Worm (Caenorhabditis elegans) whole organism, L1 larva: ENCODE data around the gene Y69H2.15.

Experiments used
- F16B12.6 ChIP-seq: fragments of 150-350 bp; optimal IDR thresholded peaks from 2 replicates; lab custom pipeline; 2014; ENCODE audit warnings: missing biosample characterization, missing genetic modification characterization
- Y116A8C.19 ChIP-seq: sonication (generic microtip); optimal IDR thresholded peaks from 2 replicates; lab custom pipeline; 2016; ENCODE audit warnings: missing compliant biosample characterization, missing genetic modification characterization, borderline replicate concordance
- ama-1 ChIP-seq: fragments of 150-350 bp; optimal IDR thresholded peaks from 2 replicates; lab custom pipeline; 2014
- blmp-1 ChIP-seq: fragments of 150-350 bp; optimal IDR thresholded peaks from 2 replicates; lab custom pipeline; 2014; ENCODE audit warnings: missing biosample characterization, missing genetic modification characterization
- ceh-8 ChIP-seq: fragments of 200-800 bp; sonication (Bioruptor generic); optimal IDR thresholded peaks from 2 replicates; lab custom pipeline; 2018; ENCODE audit warnings: mild to moderate bottlenecking, missing genetic modification characterization, moderate library complexity, missing compliant biosample characterization
- ceh-82 ChIP-seq, 3 experiments: fragments of 150-350 bp in 1 of 3; sonication (generic microtip) in 2 of 3; optimal IDR thresholded peaks; 2 replicates each; lab custom pipeline; 2014 to 2017; ENCODE audit warnings: missing biosample characterization in 3 of 3, missing genetic modification characterization in 3 of 3
- ceh-88 ChIP-seq: fragments of 200-800 bp; sonication (Bioruptor generic); IDR thresholded peaks from 2 replicates; pipeline ENCODE4 v1.3.6; 2022; ENCODE audit warnings: missing genetic modification characterization, missing compliant biosample characterization
- dsc-1 ChIP-seq: sonication (generic microtip); optimal IDR thresholded peaks from 2 replicates; lab custom pipeline; 2016; ENCODE audit warnings: mild to moderate bottlenecking, missing genetic modification characterization, missing compliant biosample characterization
- fkh-10 ChIP-seq: sonication (generic microtip); optimal IDR thresholded peaks from 2 replicates; lab custom pipeline; 2017; ENCODE audit warnings: missing biosample characterization, missing genetic modification reagents, missing genetic modification characterization
- fkh-4 ChIP-seq: sonication (generic microtip); optimal IDR thresholded peaks from 2 replicates; lab custom pipeline; 2016; ENCODE audit warnings: missing compliant biosample characterization, missing genetic modification characterization, borderline replicate concordance
- fkh-8 ChIP-seq: sonication (generic microtip); optimal IDR thresholded peaks from 2 replicates; lab custom pipeline; 2016; ENCODE audit warnings: mild to moderate bottlenecking, missing genetic modification characterization, missing compliant biosample characterization
- fos-1 ChIP-seq: fragments of 150-350 bp; optimal IDR thresholded peaks from 2 replicates; lab custom pipeline; 2014; ENCODE audit warnings: missing biosample characterization, missing genetic modification characterization
- grh-1 ChIP-seq: fragments of 200-800 bp; sonication (Bioruptor generic); IDR thresholded peaks from 2 replicates; pipeline ENCODE4 v1.3.6; 2022; ENCODE audit warnings: missing genetic modification reagents, missing genetic modification characterization, missing compliant biosample characterization
- hlh-17 ChIP-seq: fragments of 200-800 bp; sonication (Bioruptor generic); optimal IDR thresholded peaks from 2 replicates; lab custom pipeline; 2018; ENCODE audit warnings: missing genetic modification characterization, mild to moderate bottlenecking, missing compliant biosample characterization, moderate library complexity, borderline replicate concordance
- hpl-2 ChIP-seq: fragments of 150-350 bp; optimal IDR thresholded peaks from 2 replicates; lab custom pipeline; 2014; ENCODE audit warnings: missing biosample characterization, missing genetic modification reagents, missing genetic modification characterization
- irx-1 ChIP-seq: sonication (generic microtip); optimal IDR thresholded peaks from 2 replicates; lab custom pipeline; 2016; ENCODE audit warnings: missing genetic modification characterization, missing compliant biosample characterization
- isw-1 ChIP-seq: fragments of 200-800 bp; sonication (Bioruptor generic); IDR thresholded peaks from 2 replicates; pipeline ENCODE4 v1.3.6; 2022; ENCODE audit warnings: missing genetic modification characterization, missing compliant biosample characterization
- lin-14 ChIP-seq: fragments of 200-800 bp; sonication (Bioruptor generic); optimal IDR thresholded peaks from 2 replicates; lab custom pipeline; 2018; ENCODE audit warnings: mild to moderate bottlenecking, missing genetic modification characterization, moderate library complexity, missing compliant biosample characterization
- lin-15B ChIP-seq: fragments of 150-350 bp; sonication (generic microtip); optimal IDR thresholded peaks from 3 replicates; lab custom pipeline; 2014; ENCODE audit warnings: missing biosample characterization, missing genetic modification characterization
- lin-39 ChIP-seq: fragments of 150-350 bp; optimal IDR thresholded peaks from 2 replicates; lab custom pipeline; 2014; ENCODE audit warnings: missing biosample characterization, missing genetic modification reagents, missing genetic modification characterization
- lir-3 ChIP-seq: sonication (generic microtip); optimal IDR thresholded peaks from 2 replicates; lab custom pipeline; 2016; ENCODE audit warnings: mild to moderate bottlenecking, missing genetic modification characterization, moderate library complexity, missing compliant biosample characterization; ENCODE audit not compliant: poor library complexity
- nhr-11 ChIP-seq: fragments of 150-350 bp; optimal IDR thresholded peaks from 2 replicates; lab custom pipeline; 2014; ENCODE audit warnings: missing biosample characterization, missing genetic modification characterization
- nhr-20 ChIP-seq: sonication (generic microtip); optimal IDR thresholded peaks from 2 replicates; lab custom pipeline; 2016; ENCODE audit warnings: mild to moderate bottlenecking, missing genetic modification characterization, missing compliant biosample characterization
- nhr-237 ChIP-seq: fragments of 150-350 bp; optimal IDR thresholded peaks from 2 replicates; lab custom pipeline; 2014; ENCODE audit warnings: missing biosample characterization, missing genetic modification characterization
- nhr-28 ChIP-seq: fragments of 150-350 bp; optimal IDR thresholded peaks from 2 replicates; lab custom pipeline; 2014; ENCODE audit warnings: missing biosample characterization, missing genetic modification characterization
- nhr-77 ChIP-seq: fragments of 150-350 bp; optimal IDR thresholded peaks from 2 replicates; lab custom pipeline; 2014; ENCODE audit warnings: missing biosample characterization, missing genetic modification characterization
- nhr-84 ChIP-seq: sonication (generic microtip); optimal IDR thresholded peaks from 2 replicates; lab custom pipeline; 2017; ENCODE audit warnings: missing biosample characterization, missing genetic modification characterization
- nhr-85 ChIP-seq: sonication (generic microtip); peaks from one replicate; lab custom pipeline; 2016; ENCODE audit warnings: missing genetic modification characterization, inconsistent platforms, missing compliant biosample characterization
- pag-3 ChIP-seq: sonication (generic microtip); optimal IDR thresholded peaks from 2 replicates; lab custom pipeline; 2017; ENCODE audit warnings: missing genetic modification characterization, mild to moderate bottlenecking, missing compliant biosample characterization, antibody characterized with exemption, borderline replicate concordance; ENCODE audit not compliant: insufficient read depth
- pax-3 ChIP-seq: fragments of 200-800 bp; sonication (Bioruptor generic); optimal IDR thresholded peaks from 2 replicates; lab custom pipeline; 2018; ENCODE audit warnings: mild to moderate bottlenecking, missing genetic modification characterization, moderate library complexity, missing compliant biosample characterization
- pqm-1 ChIP-seq: sonication (generic microtip); optimal IDR thresholded peaks from 3 replicates; lab custom pipeline; 2017; ENCODE audit warnings: missing biosample characterization, missing genetic modification characterization
- rnt-1 ChIP-seq: sonication (generic microtip); optimal IDR thresholded peaks from 2 replicates; lab custom pipeline; 2016; ENCODE audit warnings: mild to moderate bottlenecking, missing genetic modification characterization, moderate library complexity, missing compliant biosample characterization
- snpc-4 ChIP-seq: fragments of 150-350 bp; optimal IDR thresholded peaks from 2 replicates; lab custom pipeline; 2014; ENCODE audit warnings: missing biosample characterization, missing genetic modification characterization
- snu-23 ChIP-seq: sonication (generic microtip); optimal IDR thresholded peaks from 2 replicates; lab custom pipeline; 2016; ENCODE audit warnings: missing genetic modification characterization, missing compliant biosample characterization
- sptf-1 ChIP-seq: fragments of 150-350 bp; optimal IDR thresholded peaks from 2 replicates; lab custom pipeline; 2014; ENCODE audit warnings: missing biosample characterization, missing genetic modification characterization
- tbx-2 ChIP-seq: sonication (generic microtip); optimal IDR thresholded peaks from 2 replicates; lab custom pipeline; 2016; ENCODE audit warnings: missing genetic modification characterization, missing compliant biosample characterization
- tlp-1 ChIP-seq: fragments of 150-350 bp; optimal IDR thresholded peaks from 2 replicates; lab custom pipeline; 2014; ENCODE audit warnings: missing biosample characterization, missing genetic modification characterization
- unc-30 ChIP-seq: sonication (generic microtip); optimal IDR thresholded peaks from 2 replicates; lab custom pipeline; 2017; ENCODE audit warnings: missing biosample characterization, missing genetic modification characterization
- unc-62 ChIP-seq: fragments of 150-350 bp; optimal IDR thresholded peaks from 2 replicates; lab custom pipeline; 2014; ENCODE audit warnings: missing biosample characterization, missing genetic modification reagents, missing genetic modification characterization
- unc-98 ChIP-seq: fragments of 200-800 bp; sonication (Bioruptor generic); IDR thresholded peaks from 2 replicates; pipeline ENCODE4 v1.3.6; 2022; ENCODE audit warnings: missing genetic modification characterization, missing compliant biosample characterization
- xbp-1 ChIP-seq: sonication (generic microtip); optimal IDR thresholded peaks from 2 replicates; lab custom pipeline; 2016; ENCODE audit warnings: missing genetic modification characterization, missing compliant biosample characterization
- ztf-11 ChIP-seq, 2 experiments: sonication (generic microtip); optimal IDR thresholded peaks; 2 replicates each; lab custom pipeline; 2016 to 2017; ENCODE audit warnings: missing genetic modification characterization in 2 of 2, missing biosample characterization in 1 of 2, missing compliant biosample characterization in 1 of 2

Y69H2.15 gene

ce11 chrV:18592448-18592847, 34.2 kb downstream of the Y69H2.15 start, which contains the start of gene grdn-1:
Gene grdn-1 (plus strand): TSS chrV:18592748.
- TF ChIP-seq unc-30 = no peak
- no peak for TF ChIP-seq hpl-2 (GFP tag; lab: Kevin White, UChicago)
- TF ChIP-seq sptf-1 (tag; lab: Kevin White, UChicago) = no peak
- TF ChIP-seq rnt-1 = no peak
- no peak for TF ChIP-seq ceh-8
- no peak for TF ChIP-seq ztf-11 (tag; optimal IDR thresholded peaks at IDR 0.05; lab: Kevin White, UChicago)
- no peak for TF ChIP-seq lin-15B (tag; lab: Kevin White, UChicago)
- no peak for TF ChIP-seq pax-3 (tag; lab: Kevin White, UChicago)
- no peak for TF ChIP-seq grh-1
- no peak for TF ChIP-seq nhr-85 (tag; lab: Kevin White, UChicago)
- no peak for TF ChIP-seq nhr-11 (tag; lab: Kevin White, UChicago)
- no peak for TF ChIP-seq ama-1 (lab: Kevin White, UChicago)

- TF ChIP-seq dsc-1 (tag; lab: Kevin White, UChicago) (no peak), lir-3 (no peak), sptf-1 (tag; lab: Kevin White, UChicago) (no peak), lin-15B (tag; lab: Kevin White, UChicago) (no peak), ceh-88 (no peak), fkh-10 (GFP tag; lab: Kevin White, UChicago) (no peak), isw-1 (GFP tag; lab: Robert Waterston, UW) (no peak), tlp-1 (tag; lab: Kevin White, UChicago) (no peak), ceh-82 (tag; optimal IDR thresholded peaks at IDR 0.05; lab: Kevin White, UChicago) (no peak), unc-62 (GFP tag; lab: Kevin White, UChicago) (no peak), lin-39 (tag; lab: Kevin White, UChicago) (no peak), nhr-237 (tag; lab: Kevin White, UChicago) (no peak), nhr-28 (no peak), hpl-2 (GFP tag; lab: Kevin White, UChicago) (no peak), fos-1 (tag; lab: Kevin White, UChicago) (no peak)
These were observed 37.1 kb downstream of the Y69H2.15 start for ce11 chrV:18589585-18589984.

- TF ChIP-seq F16B12.6 (no peak), tbx-2 (tag; lab: Kevin White, UChicago) (no peak), lin-15B (tag; lab: Kevin White, UChicago) (no peak), tlp-1 (tag; lab: Kevin White, UChicago) (no peak), xbp-1 (tag; lab: Kevin White, UChicago) (no peak), fkh-8 (tag; lab: Kevin White, UChicago) (no peak), pag-3 (tag; lab: Kevin White, UChicago) (no peak), nhr-20 (tag; lab: Kevin White, UChicago) (no peak), Y116A8C.19 (tag; lab: Kevin White, UChicago) (no peak), irx-1 (tag; lab: Kevin White, UChicago) (no peak), hlh-17 (no peak), snu-23 (GFP tag; lab: Kevin White, UChicago) (no peak), ceh-8 (no peak), fkh-4 (no peak), pqm-1 (tag; lab: Kevin White, UChicago) (no peak), lin-14 (GFP tag; lab: Kevin White, UChicago) (no peak), nhr-77 (tag; lab: Kevin White, UChicago) (no peak), unc-30 (no peak), fos-1 (tag; lab: Kevin White, UChicago) (no peak)
These were observed 38.7 kb downstream of the Y69H2.15 start for ce11 chrV:18587936-18588335.

- TF ChIP-seq nhr-84 = no peak
- no peak for TF ChIP-seq pax-3 (tag; lab: Kevin White, UChicago)
- TF ChIP-seq nhr-11 (tag; lab: Kevin White, UChicago) = no peak
- peak; percentile 83 for TF ChIP-seq blmp-1 (tag; lab: Kevin White, UChicago)
- TF ChIP-seq grh-1 = no peak
- no peak for TF ChIP-seq unc-98
- TF ChIP-seq tbx-2 (tag; lab: Kevin White, UChicago) = no peak
- TF ChIP-seq nhr-85 (tag; lab: Kevin White, UChicago) = peak; percentile 65
- TF ChIP-seq ceh-8 = no peak
- TF ChIP-seq snpc-4 (tag; lab: Kevin White, UChicago) = no peak
- TF ChIP-seq xbp-1 (tag; lab: Kevin White, UChicago) = no peak
These were observed 39.7 kb downstream of the Y69H2.15 start for ce11 chrV:18586954-18587353.
